Fruit fly (Drosophila melanogaster) whole organism, prepupa: ENCODE measurements around the gene CG11663.

Source experiments
- Blimp-1 ChIP-seq: fragments of 200-800 bp; sonication (Bioruptor generic); optimal IDR thresholded peaks from 3 replicates; lab custom pipeline; 2017; ENCODE audit warnings: missing biosample characterization, missing genetic modification characterization, mild to moderate bottlenecking, moderate library complexity, missing genetic modification reagents
- CG10631 ChIP-seq: fragments of 200-800 bp; sonication (Bioruptor generic); optimal IDR thresholded peaks from 2 replicates; lab custom pipeline; 2016; ENCODE audit warnings: missing biosample characterization, missing genetic modification characterization
- CG10669 ChIP-seq: fragments of 200-800 bp; sonication (Bioruptor generic); optimal IDR thresholded peaks from 3 replicates; lab custom pipeline; 2018; ENCODE audit warnings: missing biosample characterization, mild to moderate bottlenecking, missing genetic modification characterization, moderate library complexity
- CG11294 ChIP-seq: fragments of 200-800 bp; sonication (Bioruptor generic); IDR thresholded peaks from 2 replicates; pipeline ENCODE4 v1.3.6; 2022; ENCODE audit warnings: missing biosample characterization, missing genetic modification characterization
- CG11762 ChIP-seq: fragments of 200-800 bp; sonication (Bioruptor generic); optimal IDR thresholded peaks from 3 replicates; lab custom pipeline; 2016; ENCODE audit warnings: missing biosample characterization, missing genetic modification characterization; ENCODE audit not compliant: insufficient read depth
- CG3032 ChIP-seq: fragments of 200-800 bp; optimal IDR thresholded peaks from 2 replicates; lab custom pipeline; 2019; ENCODE audit warnings: missing biosample characterization, mild to moderate bottlenecking, missing genetic modification characterization, moderate library complexity
- CG31627 ChIP-seq: fragments of 200-800 bp; sonication (Bioruptor generic); optimal IDR thresholded peaks from 3 replicates; lab custom pipeline; 2016; ENCODE audit warnings: missing biosample characterization, missing genetic modification characterization
- CG32006 ChIP-seq: fragments of 200-800 bp; sonication (Bioruptor generic); optimal IDR thresholded peaks from 3 replicates; lab custom pipeline; 2017; ENCODE audit warnings: missing biosample characterization, mild to moderate bottlenecking, missing genetic modification characterization
- CG3919 ChIP-seq: fragments of 200-800 bp; sonication (Bioruptor generic); optimal IDR thresholded peaks from 3 replicates; lab custom pipeline; 2016; ENCODE audit warnings: missing biosample characterization, missing genetic modification characterization
- CG4318 ChIP-seq: fragments of 200-800 bp; sonication (Bioruptor generic); optimal IDR thresholded peaks from 3 replicates; lab custom pipeline; 2017; ENCODE audit warnings: missing biosample characterization, mild to moderate bottlenecking, missing genetic modification characterization
- CG6163 ChIP-seq: fragments of 200-800 bp; sonication (Bioruptor generic); IDR thresholded peaks from 3 replicates; pipeline ENCODE4 v1.3.6; 2022; ENCODE audit warnings: missing biosample characterization, missing genetic modification characterization
- CG6276 ChIP-seq: fragments of 200-800 bp; sonication (Bioruptor generic); optimal IDR thresholded peaks from 2 replicates; lab custom pipeline; 2017; ENCODE audit warnings: missing biosample characterization, mild to moderate bottlenecking, missing genetic modification characterization
- CG6792 ChIP-seq: fragments of 200-800 bp; sonication (Bioruptor generic); optimal IDR thresholded peaks from 3 replicates; lab custom pipeline; 2016; ENCODE audit warnings: missing biosample characterization, missing genetic modification characterization
- CG6808 ChIP-seq: fragments of 200-800 bp; sonication (Bioruptor generic); optimal IDR thresholded peaks from 3 replicates; lab custom pipeline; 2017; ENCODE audit warnings: missing biosample characterization, missing genetic modification characterization, mild to moderate bottlenecking, moderate library complexity, missing genetic modification reagents
- CG6854 ChIP-seq: fragments of 200-800 bp; sonication (Bioruptor generic); optimal IDR thresholded peaks from 2 replicates; lab custom pipeline; 2017; ENCODE audit warnings: missing biosample characterization, mild to moderate bottlenecking, missing genetic modification characterization
- CG7368 ChIP-seq: fragments of 200-800 bp; sonication (Bioruptor generic); optimal IDR thresholded peaks from 3 replicates; lab custom pipeline; 2016; ENCODE audit warnings: missing biosample characterization, missing genetic modification characterization
- CG8319 ChIP-seq: fragments of 200-800 bp; sonication (Bioruptor generic); optimal IDR thresholded peaks from 3 replicates; lab custom pipeline; 2016; ENCODE audit warnings: missing biosample characterization, missing genetic modification characterization
- CG9139 ChIP-seq: fragments of 200-800 bp; sonication (Bioruptor generic); optimal IDR thresholded peaks from 3 replicates; lab custom pipeline; 2017; ENCODE audit warnings: missing biosample characterization, mild to moderate bottlenecking, missing genetic modification characterization
- Eip78C ChIP-seq: fragments of 200-800 bp; sonication (Bioruptor generic); peaks from one replicate; lab custom pipeline; 2016; ENCODE audit warnings: missing biosample characterization, missing genetic modification characterization
- Eip93F ChIP-seq: fragments of 200-800 bp; sonication (Bioruptor generic); optimal IDR thresholded peaks from 2 replicates; lab custom pipeline; 2016; ENCODE audit warnings: missing biosample characterization, mild to moderate bottlenecking, missing genetic modification characterization
- Gug ChIP-seq: fragments of 200-800 bp; sonication (Bioruptor generic); IDR thresholded peaks from 2 replicates; pipeline ENCODE4 v1.3.6; 2022; ENCODE audit warnings: missing biosample characterization, missing genetic modification characterization
- Hr39 ChIP-seq: fragments of 200-800 bp; sonication (Bioruptor generic); optimal IDR thresholded peaks from 2 replicates; lab custom pipeline; 2016; ENCODE audit warnings: missing biosample characterization, missing genetic modification characterization
- Hr4 ChIP-seq: fragments of 200-800 bp; sonication (Bioruptor generic); optimal IDR thresholded peaks from 3 replicates; lab custom pipeline; 2016; ENCODE audit warnings: missing biosample characterization, missing genetic modification characterization
- OdsH ChIP-seq: fragments of 200-800 bp; sonication (Bioruptor generic); optimal IDR thresholded peaks from 3 replicates; lab custom pipeline; 2016; ENCODE audit warnings: missing biosample characterization, missing genetic modification characterization
- Sox102F ChIP-seq: fragments of 200-800 bp; sonication (Bioruptor generic); optimal IDR thresholded peaks from 2 replicates; lab custom pipeline; 2016; ENCODE audit warnings: missing biosample characterization, mild to moderate bottlenecking, missing genetic modification characterization
- Sox15 ChIP-seq: fragments of 200-800 bp; sonication (Bioruptor generic); optimal IDR thresholded peaks from 3 replicates; lab custom pipeline; 2016; ENCODE audit warnings: missing biosample characterization, missing genetic modification characterization
- achi ChIP-seq: fragments of 200-800 bp; sonication (Bioruptor generic); optimal IDR thresholded peaks from 3 replicates; lab custom pipeline; 2016; ENCODE audit warnings: missing biosample characterization, missing genetic modification characterization
- acj6 ChIP-seq: fragments of 200-800 bp; sonication (Bioruptor generic); optimal IDR thresholded peaks from 3 replicates; lab custom pipeline; 2016; ENCODE audit warnings: missing biosample characterization, missing genetic modification characterization
- cyc ChIP-seq: fragments of 200-800 bp; sonication (Bioruptor generic); optimal IDR thresholded peaks from 3 replicates; lab custom pipeline; 2016; ENCODE audit warnings: missing biosample characterization, missing genetic modification characterization
- dac ChIP-seq: fragments of 200-800 bp; sonication (Bioruptor generic); optimal IDR thresholded peaks from 2 replicates; lab custom pipeline; 2017; ENCODE audit warnings: missing biosample characterization, mild to moderate bottlenecking, missing genetic modification characterization
- esn ChIP-seq: fragments of 200-800 bp; sonication (Bioruptor generic); optimal IDR thresholded peaks from 2 replicates; lab custom pipeline; 2016; ENCODE audit warnings: missing biosample characterization, mild to moderate bottlenecking, missing genetic modification characterization, moderate library complexity
- fd59A ChIP-seq: fragments of 200-800 bp; sonication (Bioruptor generic); optimal IDR thresholded peaks from 2 replicates; lab custom pipeline; 2017; ENCODE audit warnings: missing biosample characterization, mild to moderate bottlenecking, missing genetic modification characterization, missing genetic modification reagents
- fd85E ChIP-seq: fragments of 200-800 bp; sonication (Bioruptor generic); optimal IDR thresholded peaks from 3 replicates; lab custom pipeline; 2016; ENCODE audit warnings: missing biosample characterization, missing genetic modification characterization
- fkh ChIP-seq: fragments of 200-800 bp; sonication (Bioruptor generic); optimal IDR thresholded peaks from 3 replicates; lab custom pipeline; 2017; ENCODE audit warnings: missing biosample characterization, mild to moderate bottlenecking, missing genetic modification characterization, moderate library complexity
- lz ChIP-seq: fragments of 200-800 bp; sonication (Bioruptor generic); optimal IDR thresholded peaks from 3 replicates; lab custom pipeline; 2016; ENCODE audit warnings: missing biosample characterization, missing genetic modification characterization
- net ChIP-seq: fragments of 200-800 bp; sonication (Bioruptor generic); optimal IDR thresholded peaks from 3 replicates; lab custom pipeline; 2016; ENCODE audit warnings: missing biosample characterization, missing genetic modification characterization
- pdm3 ChIP-seq: fragments of 200-800 bp; sonication (Bioruptor generic); optimal IDR thresholded peaks from 3 replicates; lab custom pipeline; 2016; ENCODE audit warnings: missing biosample characterization, missing genetic modification characterization
- salr ChIP-seq, 2 experiments: fragments of 200-800 bp; sonication (Bioruptor generic); optimal IDR thresholded peaks; 3 replicates each; lab custom pipeline; 2016 to 2018; ENCODE audit warnings: missing biosample characterization in 2 of 2, missing genetic modification characterization in 2 of 2, mild to moderate bottlenecking in 1 of 2
- spab ChIP-seq: fragments of 200-800 bp; sonication (Bioruptor generic); optimal IDR thresholded peaks from 2 replicates; lab custom pipeline; 2017; ENCODE audit warnings: missing biosample characterization, mild to moderate bottlenecking, missing genetic modification characterization, missing genetic modification reagents
- ss ChIP-seq, 2 experiments: fragments of 200-800 bp; sonication (Bioruptor generic); optimal IDR thresholded peaks; 2 replicates in 1 of 2; 3 replicates in 1 of 2; lab custom pipeline; 2017 to 2018; ENCODE audit warnings: mild to moderate bottlenecking in 2 of 2, missing biosample characterization in 2 of 2, missing genetic modification characterization in 2 of 2, moderate library complexity in 1 of 2
- topi ChIP-seq: fragments of 200-800 bp; sonication (Bioruptor generic); optimal IDR thresholded peaks from 3 replicates; lab custom pipeline; 2016; ENCODE audit warnings: missing biosample characterization, missing genetic modification characterization
- vri ChIP-seq: fragments of 200-800 bp; sonication (Bioruptor generic); optimal IDR thresholded peaks from 3 replicates; lab custom pipeline; 2016; ENCODE audit warnings: missing biosample characterization, mild to moderate bottlenecking, missing genetic modification characterization

CG11663 gene

DNA sequence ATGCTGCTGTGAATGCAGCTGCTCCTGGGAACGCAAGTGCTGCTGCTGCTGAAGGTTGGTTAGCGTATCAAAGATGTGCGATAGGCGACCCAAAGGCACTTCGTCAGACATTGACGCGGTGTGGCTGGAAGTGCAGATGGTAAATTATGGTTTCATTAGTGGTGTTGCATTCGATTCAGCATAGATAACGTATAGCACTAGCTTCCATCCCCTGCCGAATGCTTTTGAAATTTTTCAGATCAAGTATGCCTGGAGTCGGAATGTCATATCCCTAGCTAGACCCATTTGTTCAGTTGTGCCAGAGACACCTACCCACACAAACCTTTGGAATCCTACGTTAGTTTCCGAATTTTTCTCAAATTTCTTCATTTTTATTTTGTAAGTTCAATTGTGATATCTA, at the start of gene CG11663:
Gene CG11663 (plus strand): TSS at position 301 of the 400 bp plus-strand sequence.
- no peak for TF ChIP-seq CG3919 (GFP tag; lab: Kevin White, UChicago)
- TF ChIP-seq Gug (GFP tag; lab: Robert Waterston, UW) = no peak
- no peak for TF ChIP-seq esn (GFP tag; lab: Kevin White, UChicago)
- no peak for TF ChIP-seq Eip78C (GFP tag; lab: Kevin White, UChicago)
- TF ChIP-seq CG6792 (GFP tag; lab: Kevin White, UChicago) = no peak
- TF ChIP-seq fd59A (GFP tag; lab: Kevin White, UChicago) = no peak
- TF ChIP-seq CG7368 (GFP tag; lab: Kevin White, UChicago) = no peak
- TF ChIP-seq CG10631 (GFP tag; lab: Kevin White, UChicago) = no peak
- TF ChIP-seq CG32006 (GFP tag; lab: Kevin White, UChicago) = no peak
- no peak for TF ChIP-seq ss (GFP tag; optimal IDR thresholded peaks at IDR 0.05; lab: Kevin White, UChicago)
- TF ChIP-seq net (GFP tag; lab: Kevin White, UChicago) = no peak
- no peak for TF ChIP-seq achi (GFP tag; lab: Kevin White, UChicago)
- TF ChIP-seq CG4318 = no peak
- TF ChIP-seq Blimp-1 (GFP tag; lab: Kevin White, UChicago) = no peak
- no peak for TF ChIP-seq salr (GFP tag; optimal IDR thresholded peaks at IDR 0.05; lab: Kevin White, UChicago)
- no peak for TF ChIP-seq dac (GFP tag; lab: Kevin White, UChicago)
- TF ChIP-seq CG6163 (GFP tag; lab: Robert Waterston, UW) = no peak
- no peak for TF ChIP-seq CG11294

DNA sequence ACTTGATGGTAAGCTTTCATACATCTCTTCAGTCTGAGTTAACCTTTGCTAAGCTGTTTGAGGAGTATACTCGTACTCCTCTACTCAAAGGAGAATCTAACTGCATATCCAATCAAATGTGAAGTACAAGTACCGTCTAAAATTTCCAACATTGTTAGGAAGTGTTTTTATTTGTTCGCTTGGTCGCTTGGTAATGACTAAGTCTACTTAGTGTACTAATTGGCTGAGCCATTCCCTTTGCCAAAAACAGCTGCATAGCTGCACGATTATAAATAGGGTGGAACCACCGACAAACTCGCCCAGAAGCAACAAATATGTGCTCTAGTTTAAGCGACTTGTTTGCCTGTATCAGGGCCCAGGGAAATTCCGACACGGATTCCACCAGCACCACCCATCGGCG, 49.8 kb upstream of the CG11663 start, which contains the start of gene CG14635:
Gene CG14635 (plus strand): TSS at position 301 of the 400 bp plus-strand sequence.
- no peak for TF ChIP-seq fkh (GFP tag; lab: Kevin White, UChicago)
- no peak for TF ChIP-seq achi (GFP tag; lab: Kevin White, UChicago)
- no peak for TF ChIP-seq fd59A (GFP tag; lab: Kevin White, UChicago)
- TF ChIP-seq CG31627 = no peak
- TF ChIP-seq lz = no peak
- TF ChIP-seq Sox15 (GFP tag; lab: Kevin White, UChicago) = no peak

DNA sequence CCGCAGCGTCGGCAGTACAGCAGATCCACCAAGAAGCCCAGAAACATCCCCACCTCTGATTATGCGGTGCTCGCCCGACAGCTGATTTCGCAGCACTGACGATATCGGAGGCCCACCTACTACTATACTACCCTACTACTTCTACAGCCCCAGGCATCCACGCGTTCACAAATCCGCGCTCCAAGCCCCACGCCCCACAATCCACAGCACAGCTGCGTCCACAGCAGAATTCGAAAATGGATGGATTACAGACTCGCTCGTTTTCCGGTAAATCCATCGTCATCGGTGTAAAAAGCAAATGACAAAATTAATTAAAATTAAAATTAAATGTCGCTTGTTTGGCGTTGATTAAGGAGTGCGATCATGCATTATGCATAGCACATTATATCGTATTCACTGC, 47.2 kb upstream of the CG11663 start, which contains the start of gene CG3713:
Gene CG3713 (minus strand): TSS at position 101 of the 400 bp plus-strand sequence.
- no peak for TF ChIP-seq vri (GFP tag; lab: Kevin White, UChicago)
- TF ChIP-seq fkh (GFP tag; lab: Kevin White, UChicago) = no peak
- TF ChIP-seq Hr39 (GFP tag; lab: Kevin White, UChicago) = no peak
- no peak for TF ChIP-seq spab (GFP tag; lab: Kevin White, UChicago)
- no peak for TF ChIP-seq pdm3 (GFP tag; lab: Kevin White, UChicago)
- TF ChIP-seq Eip93F (GFP tag; lab: Kevin White, UChicago) = no peak
- no peak for TF ChIP-seq Blimp-1 (GFP tag; lab: Kevin White, UChicago)
- TF ChIP-seq Sox15 (GFP tag; lab: Kevin White, UChicago) = no peak
- no peak for TF ChIP-seq CG11294
- TF ChIP-seq CG11762 (GFP tag; lab: Kevin White, UChicago) = no peak
- TF ChIP-seq CG6808 = no peak
- no peak for TF ChIP-seq CG6854 (GFP tag; lab: Kevin White, UChicago)
- TF ChIP-seq cyc (GFP tag; lab: Kevin White, UChicago) = no peak
- TF ChIP-seq CG6276 (GFP tag; lab: Kevin White, UChicago) = no peak

DNA sequence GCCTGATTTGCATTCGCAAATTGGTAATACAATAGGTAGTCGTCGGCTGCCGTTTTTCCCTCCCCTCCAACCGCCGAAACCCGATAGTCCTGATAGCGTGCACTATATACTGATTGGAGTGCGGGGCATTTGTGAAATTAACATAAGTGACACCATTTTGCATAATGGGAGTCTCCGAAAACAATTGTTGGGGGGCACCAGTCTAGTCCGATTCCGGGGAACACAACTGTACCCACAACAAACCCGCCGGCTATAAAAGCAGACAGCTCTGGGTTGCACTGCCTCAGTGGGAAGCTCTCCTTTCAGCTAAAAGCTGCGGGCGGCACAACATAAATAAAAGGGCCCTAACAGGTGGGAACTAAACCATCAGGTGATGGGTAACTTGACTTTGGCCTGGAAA, 32.0 kb upstream of the CG11663 start, which contains the start of gene CG14634:
Gene CG14634 (plus strand): TSS at position 301 of the 400 bp plus-strand sequence.
- no peak for TF ChIP-seq CG31627
- TF ChIP-seq, all 60 proteins: peak for 0

DNA sequence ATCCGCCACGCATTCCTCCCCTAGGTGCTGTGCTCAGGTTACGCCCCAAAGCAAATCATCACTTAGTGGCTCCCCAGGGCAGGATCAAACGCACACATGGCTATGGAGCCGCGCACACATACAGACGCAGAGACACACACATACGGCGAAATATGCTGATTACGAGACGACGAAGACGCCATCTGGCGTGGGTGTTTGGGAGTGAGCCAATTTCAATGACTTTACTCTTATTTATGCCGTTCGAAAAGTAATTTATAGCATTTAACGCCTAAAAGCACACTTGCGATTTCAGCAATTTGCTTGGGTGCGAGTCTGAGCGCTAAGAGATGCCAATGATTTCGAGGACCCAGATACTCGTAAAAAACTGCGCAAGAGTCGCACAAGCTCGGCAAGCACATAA, 25.8 kb upstream of the CG11663 start:
- TF ChIP-seq CG3032 (tag; lab: Kevin White, UChicago) (no peak), CG10669 (GFP tag; lab: Kevin White, UChicago) (no peak), OdsH (GFP tag; lab: Kevin White, UChicago) (no peak), Sox102F (GFP tag; lab: Kevin White, UChicago) (no peak), topi (GFP tag; lab: Kevin White, UChicago) (no peak), cyc (GFP tag; lab: Kevin White, UChicago) (no peak), CG11294 (no peak), acj6 (GFP tag; lab: Kevin White, UChicago) (no peak), Hr39 (GFP tag; lab: Kevin White, UChicago) (no peak), Hr4 (no peak), net (GFP tag; lab: Kevin White, UChicago) (no peak), spab (GFP tag; lab: Kevin White, UChicago) (no peak), Blimp-1 (GFP tag; lab: Kevin White, UChicago) (no peak), ss (GFP tag; optimal IDR thresholded peaks at IDR 0.05; lab: Kevin White, UChicago) (no peak), fd85E (GFP tag; lab: Kevin White, UChicago) (no peak), CG8319 (GFP tag; lab: Kevin White, UChicago) (no peak), CG6792 (GFP tag; lab: Kevin White, UChicago) (no peak), CG9139 (GFP tag; lab: Kevin White, UChicago) (no peak), fd59A (GFP tag; lab: Kevin White, UChicago) (no peak)
